Worm (Caenorhabditis elegans): ENCODE measurements around the gene pafo-1.

pafo-1 gene

ce11 chrV:11521448-11521847 lies at the start of gene pafo-1 (continued):
- TF ChIP-seq mel-28 (tag; optimal IDR thresholded peaks at IDR 0.05; ENCODE audit: borderline replicate concordance) = no peak
- TF ChIP-seq xnd-1 (tag; optimal IDR thresholded peaks at IDR 0.05) = peak; percentile 65
- TF ChIP-seq C17E4.6 (GFP tag; IDR thresholded peaks at IDR 0.05) = no peak
- TF ChIP-seq snpc-1.3 (tag; optimal IDR thresholded peaks at IDR 0.05; ENCODE audit: insufficient read depth) = peak; percentile 40
- TF ChIP-seq mcd-1 (GFP tag; IDR thresholded peaks at IDR 0.05) = peak; percentile 91
- TF ChIP-seq tlf-1 (GFP tag; optimal IDR thresholded peaks at IDR 0.05) = peak; percentile 76
- TF ChIP-seq bed-1 (GFP tag; IDR thresholded peaks at IDR 0.05) = no peak
- TF ChIP-seq hmg-1.2 (GFP tag; IDR thresholded peaks at IDR 0.05) = peak; percentile 64
- peak; percentile 30 for TF ChIP-seq F23B12.7 (tag; optimal IDR thresholded peaks at IDR 0.05; ENCODE audit: insufficient read depth)
- peak; percentile 78 for TF ChIP-seq C06A6.2 (GFP tag; conservative IDR thresholded peaks at IDR 0.05)
- peak; percentile 78 for TF ChIP-seq ekl-4 (GFP tag; IDR thresholded peaks at IDR 0.05)
- TF ChIP-seq somi-1 (GFP tag; optimal IDR thresholded peaks at IDR 0.05) = peak; percentile 23
- no peak for TF ChIP-seq F57C9.4 (tag; optimal IDR thresholded peaks at IDR 0.05)
- no peak for TF ChIP-seq tbx-9 (tag; optimal IDR thresholded peaks at IDR 0.05; ENCODE audit: borderline replicate concordance)
- TF ChIP-seq T26A5.8 (tag; optimal IDR thresholded peaks at IDR 0.05) = no peak
- no peak for TF ChIP-seq egl-18 (GFP tag; IDR thresholded peaks at IDR 0.05)
- TF ChIP-seq hlh-26 (GFP tag; conservative IDR thresholded peaks at IDR 0.05) = no peak
- no peak for TF ChIP-seq fkh-3 (tag; optimal IDR thresholded peaks at IDR 0.05)
- peak; percentile 71 for TF ChIP-seq ceh-27 (GFP tag; optimal IDR thresholded peaks at IDR 0.05)
- peak; percentile 85 for TF ChIP-seq D2030.7 (GFP tag; IDR thresholded peaks at IDR 0.05)
- no peak for TF ChIP-seq Y53F4B.3 (GFP tag; IDR thresholded peaks at IDR 0.05)
- TF ChIP-seq F37B4.10 (GFP tag; IDR thresholded peaks at IDR 0.05) = no peak
- peak; percentile 54; the same call in 1 of the 2 replicates for TF ChIP-seq attf-6 (GFP tag; IDR thresholded peaks at IDR 0.05)
- TF ChIP-seq F39B2.1 (GFP tag; IDR thresholded peaks at IDR 0.05) = no peak
- peak; percentile 47 for TF ChIP-seq snpc-1.1 (tag; optimal IDR thresholded peaks at IDR 0.05; ENCODE audit: insufficient read depth)
- no peak for TF ChIP-seq rec-8 (tag; optimal IDR thresholded peaks at IDR 0.05)
- no peak for TF ChIP-seq ztf-3 (GFP tag; optimal IDR thresholded peaks at IDR 0.05)
- TF ChIP-seq F52B5.7 (tag; optimal IDR thresholded peaks at IDR 0.05) = no peak
- TF ChIP-seq ceh-58 (GFP tag; IDR thresholded peaks at IDR 0.05) = no peak
- peak; percentile 69 for TF ChIP-seq ztf-26 (tag; optimal IDR thresholded peaks at IDR 0.05)
- TF ChIP-seq F10E7.11 (tag; optimal IDR thresholded peaks at IDR 0.05) = peak; percentile 10
- TF ChIP-seq let-526 (GFP tag; IDR thresholded peaks at IDR 0.05) = peak; percentile 64; the same call in 1 of the 2 replicates
- peak; percentile 74 for TF ChIP-seq F33H1.4 (GFP tag; IDR thresholded peaks at IDR 0.05)
- peak; percentile 27 for TF ChIP-seq nhr-80 (tag; optimal IDR thresholded peaks at IDR 0.05)
- peak; percentile 92 for TF ChIP-seq B0336.3 (GFP tag; IDR thresholded peaks at IDR 0.05)
- TF ChIP-seq aptf-2 (GFP tag; conservative IDR thresholded peaks at IDR 0.05) = no peak
- TF ChIP-seq repo-1 (tag; optimal IDR thresholded peaks at IDR 0.05) = peak; percentile 85
- TF ChIP-seq nhr-27 (tag; optimal IDR thresholded peaks at IDR 0.05) = no peak
- no peak for TF ChIP-seq sea-2 (GFP tag; IDR thresholded peaks at IDR 0.05)
- TF ChIP-seq him-1 (tag; optimal IDR thresholded peaks at IDR 0.05) = peak; percentile 56
- no peak for TF ChIP-seq ceh-79 (tag; optimal IDR thresholded peaks at IDR 0.05)
- TF ChIP-seq tbp1 (GFP tag; optimal IDR thresholded peaks at IDR 0.05) = peak; percentile 66
- peak; percentile 16 for TF ChIP-seq pha-4 (tag; optimal IDR thresholded peaks at IDR 0.05)
- TF ChIP-seq nhr-90 (tag; optimal IDR thresholded peaks at IDR 0.05) = no peak
- TF ChIP-seq ceh-100 (GFP tag; IDR thresholded peaks at IDR 0.05) = peak; percentile 84
- no peak for TF ChIP-seq ccch-3 (GFP tag; optimal IDR thresholded peaks at IDR 0.05)
- TF ChIP-seq attf-5 (GFP tag; optimal IDR thresholded peaks at IDR 0.05) = peak; percentile 89
- TF ChIP-seq K11D2.4 (GFP tag; IDR thresholded peaks at IDR 0.05) = peak; percentile 84
- no peak for TF ChIP-seq aptf-3 (GFP tag; IDR thresholded peaks at IDR 0.05)
